Worm (Caenorhabditis elegans) whole organism, L4 larva: ENCODE results near the gene srh-303.

Source experiments
- R02D3.7 ChIP-seq: fragments of 150-350 bp; sonication (generic microtip); optimal IDR thresholded peaks from 3 replicates; lab custom pipeline; 2014; ENCODE audit warnings: missing biosample characterization, missing genetic modification characterization
- arid-1 ChIP-seq: fragments of 200-800 bp; sonication (Bioruptor generic); conservative IDR thresholded peaks from 2 replicates; pipeline ENCODE4 v1.3.6; 2022; ENCODE audit warnings: missing genetic modification reagents, missing genetic modification characterization, missing compliant biosample characterization
- egl-27 ChIP-seq: sonication (generic microtip); optimal IDR thresholded peaks from 3 replicates; lab custom pipeline; 2017; ENCODE audit warnings: missing biosample characterization, missing genetic modification reagents, missing genetic modification characterization
- egl-43 ChIP-seq: fragments of 200-800 bp; sonication (Bioruptor generic); IDR thresholded peaks from 2 replicates; pipeline ENCODE4 v1.3.6; 2022; ENCODE audit warnings: missing genetic modification reagents, missing genetic modification characterization, missing compliant biosample characterization
- fkh-10 ChIP-seq: fragments of 150-350 bp; optimal IDR thresholded peaks from 2 replicates; lab custom pipeline; 2014; ENCODE audit warnings: missing biosample characterization, missing genetic modification reagents, missing genetic modification characterization
- mdl-1 ChIP-seq, 2 experiments: fragments of 150-350 bp in 1 of 2; sonication (generic microtip) in 1 of 2; optimal IDR thresholded peaks; 2 replicates each; lab custom pipeline; 2014 to 2017; ENCODE audit warnings: missing biosample characterization in 2 of 2, missing genetic modification characterization in 2 of 2
- pqm-1 ChIP-seq: sonication (generic microtip); optimal IDR thresholded peaks from 2 replicates; lab custom pipeline; 2017; ENCODE audit warnings: missing biosample characterization, missing genetic modification characterization
- set-16 ChIP-seq: fragments of 200-800 bp; sonication (Bioruptor generic); IDR thresholded peaks from 2 replicates; pipeline ENCODE4 v1.3.6; 2022; ENCODE audit warnings: missing genetic modification reagents, missing genetic modification characterization, missing compliant biosample characterization
- snpc-1.2 ChIP-seq: fragments of 200-800 bp; sonication (Bioruptor generic); IDR thresholded peaks from 2 replicates; pipeline ENCODE4 v1.3.6; 2022; ENCODE audit warnings: missing genetic modification reagents, missing genetic modification characterization, missing compliant biosample characterization

DNA sequence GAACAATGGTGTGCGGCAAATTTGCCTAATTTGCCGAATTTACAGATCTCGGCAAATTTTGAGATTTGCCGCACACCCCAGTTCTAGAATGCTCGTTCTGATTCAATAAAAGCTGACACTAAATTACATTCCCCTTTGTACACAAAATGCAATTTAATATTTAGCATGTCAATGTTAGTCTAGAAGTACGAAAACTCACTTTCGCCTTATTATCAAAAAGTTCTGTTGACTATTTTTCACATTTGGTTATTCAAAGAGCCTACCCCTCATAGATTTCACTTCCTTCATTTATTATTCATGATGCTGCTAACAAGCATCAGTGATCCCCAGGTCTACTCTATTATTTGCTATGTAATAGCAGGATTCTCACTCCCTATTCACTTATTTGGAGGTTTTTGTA, 12.9 kb upstream of the srh-303 start, which contains the start of gene srh-298:
- no peak for TF ChIP-seq arid-1 (GFP tag; lab: Robert Waterston, UW)
- no peak for TF ChIP-seq pqm-1 (tag; lab: Kevin White, UChicago)
- TF ChIP-seq R02D3.7 (tag; lab: Kevin White, UChicago) = no peak
- no peak for TF ChIP-seq egl-43 (GFP tag; lab: Robert Waterston, UW)
- TF ChIP-seq egl-27 (tag; lab: Kevin White, UChicago) = no peak
- no peak for TF ChIP-seq mdl-1 (tag; optimal IDR thresholded peaks at IDR 0.05; lab: Kevin White, UChicago)
- TF ChIP-seq set-16 = no peak
- TF ChIP-seq fkh-10 = no peak
- TF ChIP-seq snpc-1.2 (GFP tag; lab: Robert Waterston, UW) = no peak
